Fruit fly (Drosophila melanogaster): ENCODE data around the gene CG17197.

The CG17197 gene

dm6 chr3R:25755864-25756507 lies 19.2 kb downstream of the CG17197 start:
- TF ChIP-seq OdsH (GFP tag; optimal IDR thresholded peaks at IDR 0.05) (no peak), brk (GFP tag; optimal IDR thresholded peaks at IDR 0.05) (peak; percentile 2)

- TF ChIP-seq psq (GFP tag; optimal IDR thresholded peaks at IDR 0.05) = no peak
- peak; percentile 43 for TF ChIP-seq HLH106 (tag; optimal IDR thresholded peaks at IDR 0.05)
These were observed 20.2 kb downstream of the CG17197 start for dm6 chr3R:25754844-25755429.

dm6 chr3R:25753798-25754197 lies 21.4 kb downstream of the CG17197 start:
- TF ChIP-seq N (GFP tag; optimal IDR thresholded peaks at IDR 0.05) = peak; percentile 14
- TF ChIP-seq Myc (optimal IDR thresholded peaks at IDR 0.05) = peak; percentile 31
- TF ChIP-seq jim (GFP tag; optimal IDR thresholded peaks at IDR 0.05) = no peak
- TF ChIP-seq foxo (GFP tag; optimal IDR thresholded peaks at IDR 0.05) = no peak

- no peak for TF ChIP-seq pan (optimal IDR thresholded peaks at IDR 0.05)
- TF ChIP-seq Hr83 (GFP tag; optimal IDR thresholded peaks at IDR 0.05; ENCODE audit: poor library complexity, severe bottlenecking) = no peak
- no peak for TF ChIP-seq Dfd (GFP tag; optimal IDR thresholded peaks at IDR 0.05)
- no peak for TF ChIP-seq lola (GFP tag; optimal IDR thresholded peaks at IDR 0.05)
- TF ChIP-seq Hnf4 (GFP tag; optimal IDR thresholded peaks at IDR 0.05) = peak; percentile 12
- TF ChIP-seq woc (GFP tag; optimal IDR thresholded peaks at IDR 0.05) = no peak
- TF ChIP-seq brk (GFP tag; optimal IDR thresholded peaks at IDR 0.05) = no peak
- TF ChIP-seq HLH106 (tag; optimal IDR thresholded peaks at IDR 0.05) = no peak
- TF ChIP-seq Mio (GFP tag; optimal IDR thresholded peaks at IDR 0.05) = no peak
- no peak for TF ChIP-seq Hr78 (GFP tag; optimal IDR thresholded peaks at IDR 0.05)
- peak; percentile 95 for TF ChIP-seq h (GFP tag; optimal IDR thresholded peaks at IDR 0.05)
- no peak for TF ChIP-seq ey (GFP tag; optimal IDR thresholded peaks at IDR 0.05)
- peak; percentile 73 for TF ChIP-seq Dif (GFP tag; optimal IDR thresholded peaks at IDR 0.05; ENCODE audit: partially characterized antibody)
- peak; percentile 46 for TF ChIP-seq psq (GFP tag; optimal IDR thresholded peaks at IDR 0.05)
- peak; percentile 20 for TF ChIP-seq Jra (GFP tag; optimal IDR thresholded peaks at IDR 0.05)
- TF ChIP-seq br (GFP tag; optimal IDR thresholded peaks at IDR 0.05) = no peak
- peak; percentile 5 for TF ChIP-seq Vsx2 (GFP tag; optimal IDR thresholded peaks at IDR 0.05; ENCODE audit: partially characterized antibody)
- no peak for TF ChIP-seq N (GFP tag; optimal IDR thresholded peaks at IDR 0.05)
- peak; percentile 27 to 83 for TF ChIP-seq dl (GFP tag; optimal IDR thresholded peaks at IDR 0.05; ENCODE audit: insufficient read depth in 1 of 2, partially characterized antibody in 2 of 2)
- TF ChIP-seq fru (GFP tag; optimal IDR thresholded peaks at IDR 0.05) = no peak
- TF ChIP-seq CG32264 (GFP tag; optimal IDR thresholded peaks at IDR 0.05) = peak; percentile 9
- TF ChIP-seq Rel (GFP tag; optimal IDR thresholded peaks at IDR 0.05) = no peak
- peak; percentile 99 for TF ChIP-seq Rel (tag; optimal IDR thresholded peaks at IDR 0.05)
- peak; percentile 51 for TF ChIP-seq CrebA (GFP tag; optimal IDR thresholded peaks at IDR 0.05; ENCODE audit: borderline replicate concordance)
- peak; percentile 12 for TF ChIP-seq rgr (GFP tag; optimal IDR thresholded peaks at IDR 0.05)
These were observed 34.8 kb downstream of the CG17197 start, which contains the start of gene LpR2 for dm6 chr3R:25740348-25740751. Gene LpR2 (minus strand): TSS chr3R:25740465.

dm6 chr3R:25739727-25740126 lies 35.4 kb downstream of the CG17197 start:
- TF ChIP-seq psq (GFP tag; optimal IDR thresholded peaks at IDR 0.05) (peak; percentile 78), rgr (GFP tag; optimal IDR thresholded peaks at IDR 0.05) (no peak)

- TF ChIP-seq Hnf4 (GFP tag; optimal IDR thresholded peaks at IDR 0.05) (peak; percentile 98), Dfd (GFP tag; optimal IDR thresholded peaks at IDR 0.05) (peak; percentile 48), Mio (GFP tag; optimal IDR thresholded peaks at IDR 0.05) (peak; percentile 90), h (GFP tag; optimal IDR thresholded peaks at IDR 0.05) (peak; percentile 99), Jra (GFP tag; optimal IDR thresholded peaks at IDR 0.05) (peak; percentile 98), Hr83 (GFP tag; optimal IDR thresholded peaks at IDR 0.05; ENCODE audit: poor library complexity, severe bottlenecking) (peak; percentile 93), CrebA (GFP tag; optimal IDR thresholded peaks at IDR 0.05; ENCODE audit: borderline replicate concordance) (peak; percentile 96), CG9705 (GFP tag; optimal IDR thresholded peaks at IDR 0.05) (peak; percentile 97), psq (GFP tag; optimal IDR thresholded peaks at IDR 0.05) (peak; percentile 99), usp (GFP tag; optimal IDR thresholded peaks at IDR 0.05) (no peak), sv (GFP tag; optimal IDR thresholded peaks at IDR 0.05) (peak; percentile 87), tai (GFP tag; optimal IDR thresholded peaks at IDR 0.05) (peak; percentile 96), Rel (GFP tag; optimal IDR thresholded peaks at IDR 0.05) (peak; percentile 91), Rel (tag; optimal IDR thresholded peaks at IDR 0.05) (peak; percentile 88), Sp1 (GFP tag; optimal IDR thresholded peaks at IDR 0.05) (peak; percentile 99), OdsH (GFP tag; optimal IDR thresholded peaks at IDR 0.05) (peak; percentile 98), br (GFP tag; optimal IDR thresholded peaks at IDR 0.05) (peak; percentile 99), dsf (GFP tag; optimal IDR thresholded peaks at IDR 0.05; ENCODE audit: borderline replicate concordance) (peak; percentile 91), brk (GFP tag; optimal IDR thresholded peaks at IDR 0.05) (peak; percentile 97), Myc (optimal IDR thresholded peaks at IDR 0.05) (no peak), Vsx2 (GFP tag; optimal IDR thresholded peaks at IDR 0.05; ENCODE audit: partially characterized antibody) (peak; percentile 55), sage (GFP tag; optimal IDR thresholded peaks at IDR 0.05) (peak; percentile 98), Dif (GFP tag; optimal IDR thresholded peaks at IDR 0.05; ENCODE audit: partially characterized antibody) (peak; percentile 71)
These were observed 37.3 kb downstream of the CG17197 start for dm6 chr3R:25737735-25738371.

All from whole organism, wandering third instar larva.